Fruit fly (Drosophila melanogaster) whole organism, wandering third instar larva: ENCODE measurements around the gene CG7806.
A peak's percentile ranks its signal among the peaks of the same experiment; 100 is the strongest.

ENCODE experiments used
- Abd-B ChIP-seq: fragments of >200 bp; optimal IDR thresholded peaks from 2 replicates; lab custom pipeline; 2017; ENCODE audit warnings: missing biosample characterization, missing genetic modification characterization
- CG32264 ChIP-seq: fragments of 200-800 bp; sonication (Bioruptor generic); optimal IDR thresholded peaks from 2 replicates; lab custom pipeline; 2016; ENCODE audit warnings: missing biosample characterization, missing genetic modification characterization
- CG9705 ChIP-seq: fragments of 200-800 bp; sonication (Bioruptor generic); optimal IDR thresholded peaks from 2 replicates; lab custom pipeline; 2018; ENCODE audit warnings: missing biosample characterization, mild to moderate bottlenecking, missing genetic modification characterization
- CrebA ChIP-seq: fragments of 200-800 bp; sonication (Bioruptor generic); optimal IDR thresholded peaks from 2 replicates; lab custom pipeline; 2016; ENCODE audit warnings: missing biosample characterization, mild to moderate bottlenecking, missing genetic modification characterization, borderline replicate concordance
- Dfd ChIP-seq: fragments of >200 bp; optimal IDR thresholded peaks from 2 replicates; lab custom pipeline; 2017; ENCODE audit warnings: missing biosample characterization, missing genetic modification characterization
- Dif ChIP-seq: fragments of 200-275, 200-300 bp; sonication (Bioruptor generic); optimal IDR thresholded peaks from 2 replicates; lab custom pipeline; 2018; ENCODE audit warnings: missing biosample characterization, missing genetic modification characterization; ENCODE audit not compliant: partially characterized antibody
- GATAd ChIP-seq: sonication (Bioruptor generic); optimal IDR thresholded peaks from 2 replicates; lab custom pipeline; 2016; ENCODE audit warnings: missing biosample characterization, missing genetic modification characterization
- HLH106 ChIP-seq: fragments of 200-800 bp; optimal IDR thresholded peaks from 3 replicates; lab custom pipeline; 2019; ENCODE audit warnings: missing biosample characterization, mild to moderate bottlenecking, missing genetic modification characterization, moderate library complexity
- Hnf4 ChIP-seq: fragments of 200-800 bp; sonication (Bioruptor generic); optimal IDR thresholded peaks from 2 replicates; lab custom pipeline; 2016; ENCODE audit warnings: missing biosample characterization, mild to moderate bottlenecking, missing genetic modification characterization
- Hr78 ChIP-seq: fragments of >200 bp; optimal IDR thresholded peaks from 2 replicates; lab custom pipeline; 2017; ENCODE audit warnings: missing biosample characterization, missing genetic modification characterization
- Jra ChIP-seq: sonication (Bioruptor generic); optimal IDR thresholded peaks from 2 replicates; lab custom pipeline; 2016; ENCODE audit warnings: missing biosample characterization, missing genetic modification characterization
- Mio ChIP-seq: sonication (Bioruptor generic); optimal IDR thresholded peaks from 2 replicates; lab custom pipeline; 2016; ENCODE audit warnings: missing biosample characterization, missing genetic modification characterization
- Myc ChIP-seq: fragments of >200 bp; optimal IDR thresholded peaks from 2 replicates; lab custom pipeline; 2017
- N ChIP-seq: fragments of >200 bp; optimal IDR thresholded peaks from 2 replicates; lab custom pipeline; 2018; ENCODE audit warnings: missing biosample characterization, missing external identifiers, missing genetic modification characterization
- OdsH ChIP-seq: fragments of 200-800 bp; sonication (Bioruptor generic); optimal IDR thresholded peaks from 2 replicates; lab custom pipeline; 2016; ENCODE audit warnings: missing biosample characterization, mild to moderate bottlenecking, missing genetic modification characterization
- Rel ChIP-seq, 2 experiments: fragments of 200-800 bp; sonication (Bioruptor generic) in 1 of 2; optimal IDR thresholded peaks; 2 replicates in 1 of 2; 3 replicates in 1 of 2; lab custom pipeline; 2016 to 2019; ENCODE audit warnings: mild to moderate bottlenecking in 2 of 2, missing biosample characterization in 2 of 2, missing genetic modification characterization in 2 of 2, moderate library complexity in 1 of 2
- Sp1 ChIP-seq: fragments of 200-800 bp; sonication (Bioruptor generic); optimal IDR thresholded peaks from 3 replicates; lab custom pipeline; 2019; ENCODE audit warnings: missing biosample characterization, mild to moderate bottlenecking, missing genetic modification characterization, moderate library complexity
- Vsx2 ChIP-seq: fragments of 200-300, 225-300 bp; sonication (Bioruptor generic); optimal IDR thresholded peaks from 2 replicates; lab custom pipeline; 2018; ENCODE audit warnings: missing biosample characterization, missing genetic modification characterization; ENCODE audit not compliant: partially characterized antibody
- br ChIP-seq: fragments of 200-800 bp; sonication (Bioruptor generic); optimal IDR thresholded peaks from 2 replicates; lab custom pipeline; 2016; ENCODE audit warnings: missing biosample characterization, missing genetic modification characterization
- brk ChIP-seq: fragments of 200-800 bp; sonication (Bioruptor generic); optimal IDR thresholded peaks from 2 replicates; lab custom pipeline; 2016; ENCODE audit warnings: missing biosample characterization, mild to moderate bottlenecking, missing genetic modification characterization
- dl ChIP-seq, 2 experiments: fragments of 175-275, 200-275 bp in 1 of 2; fragments of 200-275 bp in 1 of 2; sonication (Bioruptor generic); optimal IDR thresholded peaks; lab custom pipeline; 2018; ENCODE audit warnings: mild to moderate bottlenecking in 2 of 2, missing biosample characterization in 2 of 2, missing genetic modification characterization in 2 of 2, moderate library complexity in 2 of 2; ENCODE audit not compliant: partially characterized antibody in 2 of 2, insufficient read depth in 1 of 2
- dmrt93B ChIP-seq: fragments of 200-800 bp; sonication (Bioruptor generic); optimal IDR thresholded peaks from 2 replicates; lab custom pipeline; 2018; ENCODE audit warnings: missing biosample characterization, mild to moderate bottlenecking, missing genetic modification characterization
- dsf ChIP-seq: sonication (Bioruptor generic); optimal IDR thresholded peaks from 2 replicates; lab custom pipeline; 2016; ENCODE audit warnings: missing biosample characterization, missing genetic modification characterization, borderline replicate concordance
- ey ChIP-seq: fragments of 200-800 bp; sonication (Bioruptor generic); optimal IDR thresholded peaks from 2 replicates; lab custom pipeline; 2016; ENCODE audit warnings: missing biosample characterization, missing genetic modification characterization
- fru ChIP-seq: fragments of 200-800 bp; sonication (Bioruptor generic); optimal IDR thresholded peaks from 3 replicates; lab custom pipeline; 2016; ENCODE audit warnings: missing biosample characterization, mild to moderate bottlenecking, missing genetic modification characterization
- h ChIP-seq: fragments of 200-800 bp; sonication (Bioruptor generic); optimal IDR thresholded peaks from 3 replicates; lab custom pipeline; 2016; ENCODE audit warnings: missing biosample characterization, mild to moderate bottlenecking, missing genetic modification characterization
- jim ChIP-seq: fragments of 175-275, 200-325 bp; sonication (Bioruptor generic); optimal IDR thresholded peaks from 2 replicates; lab custom pipeline; 2016; ENCODE audit warnings: missing biosample characterization, mild to moderate bottlenecking, missing genetic modification characterization
- lola ChIP-seq: fragments of >200 bp; optimal IDR thresholded peaks from 2 replicates; lab custom pipeline; 2017; ENCODE audit warnings: missing biosample characterization, missing genetic modification characterization
- pan ChIP-seq: fragments of >200 bp; optimal IDR thresholded peaks from 2 replicates; lab custom pipeline; 2017
- psq ChIP-seq: fragments of 200-800 bp; sonication (Bioruptor generic); optimal IDR thresholded peaks from 3 replicates; lab custom pipeline; 2017; ENCODE audit warnings: missing biosample characterization, mild to moderate bottlenecking, missing genetic modification characterization, moderate library complexity
- rgr ChIP-seq: fragments of 200-800 bp; sonication (Bioruptor generic); optimal IDR thresholded peaks from 3 replicates; lab custom pipeline; 2016; ENCODE audit warnings: missing biosample characterization, mild to moderate bottlenecking, missing genetic modification characterization
- sage ChIP-seq: fragments of 200-800 bp; sonication (Bioruptor generic); optimal IDR thresholded peaks from 2 replicates; lab custom pipeline; 2016; ENCODE audit warnings: missing biosample characterization, mild to moderate bottlenecking, missing genetic modification characterization
- sv ChIP-seq: fragments of 200-800 bp; sonication (Bioruptor generic); optimal IDR thresholded peaks from 3 replicates; lab custom pipeline; 2016; ENCODE audit warnings: missing biosample characterization, missing genetic modification characterization
- tai ChIP-seq: sonication (Bioruptor generic); optimal IDR thresholded peaks from 2 replicates; lab custom pipeline; 2016; ENCODE audit warnings: missing biosample characterization, missing genetic modification characterization
- usp ChIP-seq: fragments of >200 bp; optimal IDR thresholded peaks from 2 replicates; lab custom pipeline; 2017; ENCODE audit warnings: missing biosample characterization, missing genetic modification characterization
- woc ChIP-seq: sonication (Bioruptor generic); optimal IDR thresholded peaks from 2 replicates; lab custom pipeline; 2016; ENCODE audit warnings: missing biosample characterization, mild to moderate bottlenecking, missing genetic modification characterization

Gene CG7806

dm6 chr2L:8293449-8293848, 17.8 kb upstream of the CG7806 start:
- TF ChIP-seq CG9705 (no peak), lola (no peak), dmrt93B (no peak), fru (GFP tag; lab: Kevin White, UChicago) (peak; percentile 6), Rel (GFP tag; optimal IDR thresholded peaks at IDR 0.05; lab: Kevin White, UChicago) (no peak), Rel (tag; optimal IDR thresholded peaks at IDR 0.05; lab: Kevin White, UChicago) (no peak), rgr (GFP tag; lab: Kevin White, UChicago) (peak; percentile 4), psq (GFP tag; lab: Kevin White, UChicago) (no peak), dl (GFP tag; optimal IDR thresholded peaks at IDR 0.05; lab: Kevin White, UChicago; ENCODE audit: insufficient read depth in 1 of 2, partially characterized antibody in 2 of 2) (no peak), Jra (GFP tag; lab: Kevin White, UChicago) (no peak), tai (GFP tag; lab: Kevin White, UChicago) (no peak), Mio (GFP tag; lab: Kevin White, UChicago) (no peak)

- TF ChIP-seq woc (no peak), br (GFP tag; lab: Kevin White, UChicago) (no peak), lola (no peak), Abd-B (no peak)
Observed at dm6 chr2L:8294043-8294442, 17.2 kb upstream of the CG7806 start.

- no peak for TF ChIP-seq Vsx2 (GFP tag; lab: Kevin White, UChicago)
- TF ChIP-seq sv (GFP tag; lab: Kevin White, UChicago) = no peak
- no peak for TF ChIP-seq dl (GFP tag; optimal IDR thresholded peaks at IDR 0.05; lab: Kevin White, UChicago; ENCODE audit: insufficient read depth in 1 of 2, partially characterized antibody in 2 of 2)
- no peak for TF ChIP-seq Dif (GFP tag; lab: Kevin White, UChicago)
- TF ChIP-seq GATAd (GFP tag; lab: Kevin White, UChicago) = no peak
- TF ChIP-seq fru (GFP tag; lab: Kevin White, UChicago) = no peak
- TF ChIP-seq pan (lab: Kevin White, UChicago) = no peak
- no peak for TF ChIP-seq woc
- TF ChIP-seq CrebA = no peak
- no peak for TF ChIP-seq lola
- TF ChIP-seq ey (GFP tag; lab: Kevin White, UChicago) = no peak
- no peak for TF ChIP-seq Myc (lab: Kevin White, UChicago)
- TF ChIP-seq CG32264 = no peak
- TF ChIP-seq rgr (GFP tag; lab: Kevin White, UChicago) = no peak
- no peak for TF ChIP-seq Dfd (GFP tag; lab: Kevin White, UChicago)
- TF ChIP-seq br (GFP tag; lab: Kevin White, UChicago) = no peak
Observed at dm6 chr2L:8296395-8296794, 14.8 kb upstream of the CG7806 start.

dm6 chr2L:8297070-8297469, 14.1 kb upstream of the CG7806 start:
- TF ChIP-seq N (GFP tag; lab: Kevin White, UChicago) (no peak), Dif (GFP tag; lab: Kevin White, UChicago) (no peak), jim (GFP tag; lab: Kevin White, UChicago) (no peak), OdsH (no peak), lola (no peak), sv (GFP tag; lab: Kevin White, UChicago) (no peak), dsf (GFP tag; lab: Kevin White, UChicago) (no peak), h (no peak), CG9705 (no peak), HLH106 (tag; lab: Kevin White, UChicago) (no peak), Hr78 (no peak), brk (GFP tag; lab: Kevin White, UChicago) (no peak), pan (lab: Kevin White, UChicago) (no peak)

dm6 chr2L:8299194-8299811, 11.9 kb upstream of the CG7806 start:
- TF ChIP-seq Hr78 (no peak), rgr (GFP tag; lab: Kevin White, UChicago) (peak; percentile 75), brk (GFP tag; lab: Kevin White, UChicago) (peak; percentile 55), sv (GFP tag; lab: Kevin White, UChicago) (no peak), h (peak; percentile 95), pan (lab: Kevin White, UChicago) (no peak), Mio (GFP tag; lab: Kevin White, UChicago) (no peak), Rel (GFP tag; optimal IDR thresholded peaks at IDR 0.05; lab: Kevin White, UChicago) (peak; percentile 67), Rel (tag; optimal IDR thresholded peaks at IDR 0.05; lab: Kevin White, UChicago) (peak; percentile 72), Sp1 (GFP tag; lab: Kevin White, UChicago) (peak; percentile 93), Dif (GFP tag; lab: Kevin White, UChicago) (peak; percentile 54), GATAd (GFP tag; lab: Kevin White, UChicago) (peak; percentile 61), CG9705 (peak; percentile 85), sage (GFP tag; lab: Kevin White, UChicago) (peak; percentile 84), tai (GFP tag; lab: Kevin White, UChicago) (no peak), CG32264 (peak; percentile 80), jim (GFP tag; lab: Kevin White, UChicago) (no peak), CrebA (no peak), OdsH (peak; percentile 91), fru (GFP tag; lab: Kevin White, UChicago) (peak; percentile 91), psq (GFP tag; lab: Kevin White, UChicago) (peak; percentile 98), br (GFP tag; lab: Kevin White, UChicago) (peak; percentile 95), dl (GFP tag; optimal IDR thresholded peaks at IDR 0.05; lab: Kevin White, UChicago; ENCODE audit: insufficient read depth in 1 of 2, partially characterized antibody in 2 of 2) (peak in 1 of 2 experiments; percentile 67), Vsx2 (GFP tag; lab: Kevin White, UChicago) (no peak), Abd-B (no peak), usp (no peak), ey (GFP tag; lab: Kevin White, UChicago) (peak; percentile 93), Hnf4 (GFP tag; lab: Kevin White, UChicago) (peak; percentile 91), dmrt93B (no peak), N (GFP tag; lab: Kevin White, UChicago) (no peak), HLH106 (tag; lab: Kevin White, UChicago) (peak; percentile 95)
